Worm (Caenorhabditis elegans) whole organism, L1 larva: ENCODE measurements around the gene irld-27.

Source experiments
- alr-1 ChIP-seq: fragments of 200-800 bp; sonication (Bioruptor generic); optimal IDR thresholded peaks from 2 replicates; lab custom pipeline; 2018; ENCODE audit warnings: borderline replicate concordance, mild to moderate bottlenecking, missing genetic modification characterization, missing compliant biosample characterization
- aly-2 ChIP-seq: fragments of 150-350 bp; optimal IDR thresholded peaks from 2 replicates; lab custom pipeline; 2014; ENCODE audit warnings: missing biosample characterization, missing genetic modification characterization
- fkh-4 ChIP-seq: sonication (generic microtip); optimal IDR thresholded peaks from 2 replicates; lab custom pipeline; 2016; ENCODE audit warnings: missing compliant biosample characterization, missing genetic modification characterization, borderline replicate concordance
- hlh-4 ChIP-seq: sonication (generic microtip); optimal IDR thresholded peaks from 2 replicates; lab custom pipeline; 2016; ENCODE audit warnings: mild to moderate bottlenecking, missing genetic modification characterization, missing compliant biosample characterization
- isw-1 ChIP-seq: fragments of 200-800 bp; sonication (Bioruptor generic); IDR thresholded peaks from 2 replicates; pipeline ENCODE4 v1.3.6; 2022; ENCODE audit warnings: missing genetic modification characterization, missing compliant biosample characterization
- lin-13 ChIP-seq: fragments of 150-350 bp; optimal IDR thresholded peaks from 2 replicates; lab custom pipeline; 2014; ENCODE audit warnings: missing biosample characterization, missing genetic modification reagents, missing genetic modification characterization
- lsy-2 ChIP-seq, 2 experiments: fragments of 150-350 bp; optimal IDR thresholded peaks; 2 replicates each; lab custom pipeline; 2014; ENCODE audit warnings: missing biosample characterization in 2 of 2, missing genetic modification characterization in 2 of 2
- nhr-77 ChIP-seq: fragments of 150-350 bp; optimal IDR thresholded peaks from 2 replicates; lab custom pipeline; 2014; ENCODE audit warnings: missing biosample characterization, missing genetic modification characterization
- pag-3 ChIP-seq: sonication (generic microtip); optimal IDR thresholded peaks from 2 replicates; lab custom pipeline; 2017; ENCODE audit warnings: missing genetic modification characterization, mild to moderate bottlenecking, missing compliant biosample characterization, antibody characterized with exemption, borderline replicate concordance; ENCODE audit not compliant: insufficient read depth
- sox-4 ChIP-seq: sonication (generic microtip); optimal IDR thresholded peaks from 2 replicates; lab custom pipeline; 2016; ENCODE audit warnings: missing genetic modification characterization, missing compliant biosample characterization
- unc-62 ChIP-seq: fragments of 150-350 bp; optimal IDR thresholded peaks from 2 replicates; lab custom pipeline; 2014; ENCODE audit warnings: missing biosample characterization, missing genetic modification reagents, missing genetic modification characterization
- vab-15 ChIP-seq: sonication (generic microtip); optimal IDR thresholded peaks from 2 replicates; lab custom pipeline; 2017; ENCODE audit warnings: missing genotype, mild to moderate bottlenecking, missing genetic modification characterization, missing compliant biosample characterization
- zag-1 ChIP-seq: fragments of 150-350 bp; optimal IDR thresholded peaks from 2 replicates; lab custom pipeline; 2014; ENCODE audit warnings: missing biosample characterization, missing genetic modification characterization

- TF ChIP-seq aly-2 (tag; lab: Kevin White, UChicago), result no peak
- TF ChIP-seq hlh-4 (tag; lab: Kevin White, UChicago), result no peak
- no peak for TF ChIP-seq alr-1 (tag; lab: Kevin White, UChicago)
- TF ChIP-seq lin-13, result no peak
- no peak for TF ChIP-seq vab-15 (tag; lab: Kevin White, UChicago)
- TF ChIP-seq unc-62 (GFP tag; lab: Kevin White, UChicago), result no peak
- no peak for TF ChIP-seq isw-1 (GFP tag; lab: Robert Waterston, UW)
- TF ChIP-seq fkh-4 (tag; lab: Kevin White, UChicago), result no peak
- TF ChIP-seq sox-4 (tag; lab: Kevin White, UChicago), result no peak
- TF ChIP-seq zag-1 (tag; lab: Kevin White, UChicago), result no peak
- no peak for TF ChIP-seq lsy-2 (tag; optimal IDR thresholded peaks at IDR 0.05; lab: Kevin White, UChicago)
- TF ChIP-seq nhr-77 (tag; lab: Kevin White, UChicago), result no peak
- TF ChIP-seq pag-3 (tag; lab: Kevin White, UChicago), result no peak
These were observed 21.0 kb upstream of the irld-27 start for ce11 chrII:3310957-3311657.
